Fruit fly (Drosophila melanogaster): ENCODE data around the gene Cpr62Bc.
A peak's percentile ranks its signal among the peaks of the same experiment; 100 is the strongest.

Gene Cpr62Bc

DNA sequence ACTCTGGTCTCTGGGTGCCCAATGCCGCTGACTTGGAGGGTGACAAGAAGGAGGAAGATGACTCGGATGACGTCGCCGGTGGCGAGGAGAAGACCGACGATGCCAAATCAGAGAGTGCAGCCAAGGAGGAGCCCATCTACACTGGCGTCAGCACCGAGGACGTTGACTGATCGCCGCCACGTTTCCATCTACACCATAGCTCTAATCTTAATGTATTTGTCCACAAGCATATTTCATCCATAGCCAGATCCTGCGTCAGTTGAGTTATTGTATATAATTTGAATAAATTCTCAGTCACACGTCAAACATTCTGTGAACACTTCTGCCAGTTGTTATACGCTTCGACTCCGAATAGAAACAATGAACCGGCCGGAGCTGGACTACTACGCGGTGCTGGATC is 44.9 kb downstream of the Cpr62Bc start, which contains the start of gene CG12020:
CG12020 (plus strand) TSS at position 301 of the 400 bp plus-strand sequence.
- no peak for TF ChIP-seq lola (GFP tag; optimal IDR thresholded peaks at IDR 0.05)
- no peak for TF ChIP-seq dmrt93B (GFP tag; optimal IDR thresholded peaks at IDR 0.05)
- TF ChIP-seq pan (optimal IDR thresholded peaks at IDR 0.05): no peak
- TF ChIP-seq CG32264 (GFP tag; optimal IDR thresholded peaks at IDR 0.05): no peak
- TF ChIP-seq Hr78 (GFP tag; optimal IDR thresholded peaks at IDR 0.05): no peak
- TF ChIP-seq ey (GFP tag; optimal IDR thresholded peaks at IDR 0.05): no peak
- no peak for TF ChIP-seq Abd-B (GFP tag; optimal IDR thresholded peaks at IDR 0.05)

DNA sequence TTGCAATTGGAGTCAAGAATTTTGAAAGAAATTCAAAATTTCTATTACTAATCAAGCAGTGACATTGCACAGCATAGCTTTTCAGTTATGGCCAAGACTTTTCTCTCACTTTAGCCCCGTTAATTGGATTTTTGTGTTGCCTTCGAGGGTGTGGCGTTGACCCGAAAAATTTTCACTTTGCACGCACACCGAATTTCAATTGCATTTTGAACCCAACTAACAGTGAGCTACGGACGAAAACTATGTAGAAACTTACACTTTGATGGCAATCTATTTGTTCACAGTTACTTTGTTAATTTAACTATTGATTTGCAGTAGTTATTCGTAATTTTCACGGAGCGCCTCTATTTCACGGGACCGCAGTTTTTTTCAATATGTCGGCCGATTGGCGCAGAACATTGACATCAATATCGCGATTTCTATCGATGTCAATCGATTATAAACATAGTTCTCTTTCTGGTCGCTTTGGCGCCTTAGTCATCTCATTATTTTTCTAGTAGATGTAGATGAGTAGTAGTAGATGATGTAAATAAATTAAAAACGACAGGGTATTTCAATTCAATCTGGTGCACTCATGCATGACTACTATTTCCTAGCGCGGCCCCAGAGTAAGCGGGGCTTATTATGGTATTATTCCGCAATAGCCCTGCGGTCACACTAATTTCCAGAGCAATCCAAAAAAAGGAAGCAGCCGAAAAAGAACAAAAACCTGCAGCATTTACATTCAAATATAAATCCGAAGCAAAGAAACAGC is 46.8 kb downstream of the Cpr62Bc start, which contains the start of the genes alpha-Spec, dlt and Cdc37:
alpha-Spec (minus strand) TSS at position 386 of the 754 bp plus-strand sequence.
dlt (minus strand) TSS at position 386 of the 754 bp plus-strand sequence.
Cdc37 (plus strand) TSS at position 450 of the 754 bp plus-strand sequence.
- TF ChIP-seq Hnf4 (GFP tag; optimal IDR thresholded peaks at IDR 0.05) (no peak), CG9705 (GFP tag; optimal IDR thresholded peaks at IDR 0.05) (peak; percentile 44), rgr (GFP tag; optimal IDR thresholded peaks at IDR 0.05) (peak; percentile 20), GATAd (GFP tag; optimal IDR thresholded peaks at IDR 0.05) (no peak), Rel (GFP tag; optimal IDR thresholded peaks at IDR 0.05) (no peak), Rel (tag; optimal IDR thresholded peaks at IDR 0.05) (peak; percentile 53), br (GFP tag; optimal IDR thresholded peaks at IDR 0.05) (peak; percentile 35), OdsH (GFP tag; optimal IDR thresholded peaks at IDR 0.05) (peak; percentile 31), foxo (GFP tag; optimal IDR thresholded peaks at IDR 0.05) (no peak), psq (GFP tag; optimal IDR thresholded peaks at IDR 0.05) (peak; percentile 2), Hr83 (GFP tag; optimal IDR thresholded peaks at IDR 0.05; ENCODE audit: poor library complexity, severe bottlenecking) (no peak), Hr78 (GFP tag; optimal IDR thresholded peaks at IDR 0.05) (no peak), Myc (optimal IDR thresholded peaks at IDR 0.05) (no peak), Sp1 (GFP tag; optimal IDR thresholded peaks at IDR 0.05) (peak; percentile 21), jim (GFP tag; optimal IDR thresholded peaks at IDR 0.05) (no peak), ey (GFP tag; optimal IDR thresholded peaks at IDR 0.05) (no peak), HLH106 (tag; optimal IDR thresholded peaks at IDR 0.05) (peak; percentile 44), fru (GFP tag; optimal IDR thresholded peaks at IDR 0.05) (no peak)

- TF ChIP-seq Rel (GFP tag; optimal IDR thresholded peaks at IDR 0.05): no peak
- peak; percentile 28 for TF ChIP-seq Rel (tag; optimal IDR thresholded peaks at IDR 0.05)
- peak in 1 of 2 experiments; percentile 37 for TF ChIP-seq dl (GFP tag; optimal IDR thresholded peaks at IDR 0.05; ENCODE audit: insufficient read depth in 1 of 2, partially characterized antibody in 2 of 2)
- no peak for TF ChIP-seq Jra (GFP tag; optimal IDR thresholded peaks at IDR 0.05)
- peak; percentile 68 for TF ChIP-seq Dif (GFP tag; optimal IDR thresholded peaks at IDR 0.05; ENCODE audit: partially characterized antibody)
- TF ChIP-seq tai (GFP tag; optimal IDR thresholded peaks at IDR 0.05): no peak
- no peak for TF ChIP-seq usp (GFP tag; optimal IDR thresholded peaks at IDR 0.05)
Observed at dm6 chr3L:1794164-1794942, 47.5 kb downstream of the Cpr62Bc start.

All from whole organism, wandering third instar larva.